Fruit fly (Drosophila melanogaster) whole organism, embryonic: Measurements from ENCODE around the gene CG43198.

Experiments used
- CG18599 ChIP-seq: fragments of 200-800 bp; sonication (Bioruptor generic); optimal IDR thresholded peaks from 3 replicates; lab custom pipeline; 2017; ENCODE audit warnings: missing biosample characterization, missing genetic modification characterization, mild to moderate bottlenecking, moderate library complexity, missing genetic modification reagents
- CG8388 ChIP-seq: fragments of 200-800 bp; sonication (Bioruptor generic); optimal IDR thresholded peaks from 2 replicates; lab custom pipeline; 2019; ENCODE audit warnings: missing biosample characterization, mild to moderate bottlenecking, missing genetic modification characterization, moderate library complexity
- Camta ChIP-seq: fragments of 200-800 bp; sonication (Bioruptor generic); optimal IDR thresholded peaks from 2 replicates; lab custom pipeline; 2016; ENCODE audit warnings: missing biosample characterization, missing genetic modification characterization
- inv ChIP-seq: fragments of 200-800 bp; sonication (Bioruptor generic); IDR thresholded peaks from 2 replicates; pipeline ENCODE4 v1.3.6; 2022; ENCODE audit warnings: missing biosample characterization, missing genetic modification characterization; ENCODE audit not compliant: partially characterized antibody
- lola ChIP-seq, 3 experiments: fragments of >200 bp in 2 of 3; fragments of 200-800 bp in 1 of 3; sonication (Bioruptor generic) in 1 of 3; optimal IDR thresholded peaks; 2 replicates each; lab custom pipeline; 2017 to 2019; ENCODE audit warnings: missing biosample characterization in 3 of 3, missing genetic modification characterization in 3 of 3, mild to moderate bottlenecking in 1 of 3, moderate library complexity in 1 of 3
- psq ChIP-seq: fragments of 200-800 bp; sonication (Bioruptor generic); optimal IDR thresholded peaks from 2 replicates; lab custom pipeline; 2017; ENCODE audit warnings: missing biosample characterization, missing genetic modification characterization
- vfl ChIP-seq: fragments of 200-800 bp; sonication (Bioruptor generic); optimal IDR thresholded peaks from 2 replicates; lab custom pipeline; 2016; ENCODE audit warnings: missing biosample characterization, missing genetic modification characterization

DNA sequence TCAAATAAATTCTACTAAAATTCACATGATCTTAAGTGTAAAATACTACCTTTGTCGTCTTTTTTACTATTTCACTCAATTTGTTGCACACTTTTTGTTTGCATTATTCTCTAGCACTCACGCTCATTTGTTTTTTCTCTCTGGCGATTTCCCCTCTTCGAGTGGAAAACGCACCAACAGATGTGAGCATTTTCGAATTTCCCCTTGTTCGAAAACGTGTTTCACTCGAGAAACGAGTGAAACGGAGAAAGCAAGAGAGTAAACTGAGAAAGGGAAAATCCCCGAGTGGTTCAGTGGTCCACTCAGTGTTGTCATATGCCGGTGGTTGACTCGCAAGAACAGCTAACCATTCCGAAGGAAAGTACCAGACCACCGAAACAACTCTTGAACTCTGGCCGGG, 8.1 kb downstream of the CG43198 start:
- TF ChIP-seq CG8388 (no peak), vfl (GFP tag; lab: Kevin White, UChicago) (no peak), psq (GFP tag; lab: Kevin White, UChicago) (no peak), lola (GFP tag; optimal IDR thresholded peaks at IDR 0.05; lab: Kevin White, UChicago) (no peak), inv (GFP tag; lab: Robert Waterston, UW) (no peak), CG18599 (GFP tag; lab: Kevin White, UChicago) (no peak), Camta (no peak)
